Worm (Caenorhabditis elegans): Measurements from ENCODE around the gene F41E6.8.

ce11 chrV:8608483-8608882 lies 7.2 kb upstream of the F41E6.8 start:
- TF ChIP-seq T20F7.1 (GFP tag; optimal IDR thresholded peaks at IDR 0.05) (no peak), nhr-77 (tag; optimal IDR thresholded peaks at IDR 0.05) (no peak), fos-1 (tag; optimal IDR thresholded peaks at IDR 0.05) (no peak), ceh-44 (GFP tag; IDR thresholded peaks at IDR 0.05) (no peak), F10B5.3 (tag; optimal IDR thresholded peaks at IDR 0.05) (no peak), ceh-28 (tag; optimal IDR thresholded peaks at IDR 0.05) (no peak), nhr-237 (tag; optimal IDR thresholded peaks at IDR 0.05) (no peak), daf-8 (GFP tag; IDR thresholded peaks at IDR 0.05) (no peak), Y5F2A.4 (GFP tag; optimal IDR thresholded peaks at IDR 0.05) (no peak), nhr-28 (tag; optimal IDR thresholded peaks at IDR 0.05) (no peak), ZK546.5 (tag; optimal IDR thresholded peaks at IDR 0.05) (no peak)
